Worm (Caenorhabditis elegans) whole organism, young adult: Measurements from ENCODE around the gene F52G3.8.

Experiments used
- B0019.2 ChIP-seq: fragments of 200-800 bp; sonication (Bioruptor generic); conservative IDR thresholded peaks from 2 replicates; pipeline ENCODE4 v1.3.6; 2022; ENCODE audit warnings: missing genetic modification reagents, missing genetic modification characterization, missing compliant biosample characterization
- B0035.1 ChIP-seq: sonication (generic microtip); optimal IDR thresholded peaks from 2 replicates; lab custom pipeline; 2016; ENCODE audit warnings: missing genetic modification characterization, mild to moderate bottlenecking, missing compliant biosample characterization, missing genotype, missing genetic modification reagents
- C06A6.2 ChIP-seq: fragments of 200-800 bp; sonication (Bioruptor generic); conservative IDR thresholded peaks from 2 replicates; pipeline ENCODE4 v1.3.6; 2022; ENCODE audit warnings: missing genetic modification characterization, missing compliant biosample characterization
- C17E4.6 ChIP-seq: fragments of 200-800 bp; sonication (Bioruptor generic); IDR thresholded peaks from 2 replicates; pipeline ENCODE4 v1.3.6; 2022; ENCODE audit warnings: missing genetic modification reagents, missing genetic modification characterization, missing compliant biosample characterization
- F10E7.11 ChIP-seq: sonication (generic microtip); optimal IDR thresholded peaks from 2 replicates; lab custom pipeline; 2017; ENCODE audit warnings: mild to moderate bottlenecking, missing genetic modification characterization, moderate library complexity, missing compliant biosample characterization
- F39B2.1 ChIP-seq: fragments of 200-800 bp; sonication (Bioruptor generic); IDR thresholded peaks from 2 replicates; pipeline ENCODE4 v1.3.6; 2022; ENCODE audit warnings: missing genetic modification reagents, missing genetic modification characterization, missing compliant biosample characterization
- F49E8.2 ChIP-seq: sonication (generic microtip); optimal IDR thresholded peaks from 3 replicates; lab custom pipeline; 2017; ENCODE audit warnings: missing genetic modification characterization, mild to moderate bottlenecking, missing compliant biosample characterization, antibody characterized with exemption, moderate library complexity; ENCODE audit not compliant: insufficient read depth
- F55B11.4 ChIP-seq: sonication (generic microtip); optimal IDR thresholded peaks from 2 replicates; lab custom pipeline; 2016; ENCODE audit warnings: missing compliant biosample characterization, missing genetic modification characterization, borderline replicate concordance; ENCODE audit not compliant: insufficient read depth
- K12H6.12 ChIP-seq: fragments of 200-800 bp; sonication (Bioruptor generic); optimal IDR thresholded peaks from 2 replicates; lab custom pipeline; 2018; ENCODE audit warnings: mild to moderate bottlenecking, missing genetic modification characterization, missing compliant biosample characterization
- Y56A3A.18 ChIP-seq: fragments of 200-800 bp; sonication (Bioruptor generic); IDR thresholded peaks from 2 replicates; pipeline ENCODE4 v1.3.6; 2022; ENCODE audit warnings: missing genetic modification reagents, missing genetic modification characterization, missing compliant biosample characterization
- Y67H2A.10 ChIP-seq: fragments of 200-800 bp; sonication (Bioruptor generic); conservative IDR thresholded peaks from 2 replicates; pipeline ENCODE4 v1.3.6; 2022; ENCODE audit warnings: missing genetic modification reagents, missing genetic modification characterization, missing compliant biosample characterization
- ZK185.1 ChIP-seq: sonication (generic microtip); optimal IDR thresholded peaks from 2 replicates; lab custom pipeline; 2016; ENCODE audit warnings: mild to moderate bottlenecking, missing genetic modification characterization, missing compliant biosample characterization; ENCODE audit not compliant: poor library complexity, severe bottlenecking
- akir-1 ChIP-seq: fragments of 200-800 bp; sonication (Bioruptor generic); optimal IDR thresholded peaks from 2 replicates; lab custom pipeline; 2018; ENCODE audit warnings: mild to moderate bottlenecking, missing genetic modification characterization, moderate library complexity, missing compliant biosample characterization
- aptf-2 ChIP-seq: fragments of 200-800 bp; sonication (Bioruptor generic); conservative IDR thresholded peaks from 2 replicates; pipeline ENCODE4 v1.3.6; 2022; ENCODE audit warnings: missing genetic modification reagents, missing genetic modification characterization, missing compliant biosample characterization
- atf-7 ChIP-seq: sonication (generic microtip); optimal IDR thresholded peaks from 2 replicates; lab custom pipeline; 2017; ENCODE audit warnings: mild to moderate bottlenecking, missing genetic modification characterization, missing compliant biosample characterization
- attf-6 ChIP-seq: fragments of 200-800 bp; sonication (Bioruptor generic); IDR thresholded peaks from 2 replicates; pipeline ENCODE4 v1.3.6; 2022; ENCODE audit warnings: missing genetic modification reagents, missing genetic modification characterization, missing compliant biosample characterization
- bed-1 ChIP-seq: fragments of 200-800 bp; sonication (Bioruptor generic); IDR thresholded peaks from 2 replicates; pipeline ENCODE4 v1.3.6; 2022; ENCODE audit warnings: missing genetic modification reagents, missing genetic modification characterization, missing compliant biosample characterization
- ceh-100 ChIP-seq: fragments of 200-800 bp; sonication (Bioruptor generic); IDR thresholded peaks from 2 replicates; pipeline ENCODE4 v1.3.6; 2022; ENCODE audit warnings: missing genetic modification reagents, missing genetic modification characterization, missing compliant biosample characterization
- ceh-40 ChIP-seq: fragments of 200-800 bp; sonication (Bioruptor generic); IDR thresholded peaks from 2 replicates; pipeline ENCODE4 v1.3.6; 2022; ENCODE audit warnings: missing genetic modification characterization, missing compliant biosample characterization
- ceh-58 ChIP-seq: fragments of 200-800 bp; sonication (Bioruptor generic); IDR thresholded peaks from 2 replicates; pipeline ENCODE4 v1.3.6; 2022; ENCODE audit warnings: missing genetic modification characterization, missing compliant biosample characterization
- dpff-1 ChIP-seq: sonication (generic microtip); optimal IDR thresholded peaks from 2 replicates; lab custom pipeline; 2017; ENCODE audit warnings: mild to moderate bottlenecking, missing genetic modification characterization, missing compliant biosample characterization
- egl-18 ChIP-seq: fragments of 200-800 bp; sonication (Bioruptor generic); IDR thresholded peaks from 2 replicates; pipeline ENCODE4 v1.3.6; 2022; ENCODE audit warnings: missing genetic modification reagents, missing genetic modification characterization, missing compliant biosample characterization
- ekl-4 ChIP-seq: fragments of 200-800 bp; sonication (Bioruptor generic); IDR thresholded peaks from 2 replicates; pipeline ENCODE4 v1.3.6; 2022; ENCODE audit warnings: missing genetic modification reagents, missing genetic modification characterization, missing compliant biosample characterization
- gei-17 ChIP-seq: fragments of 200-800 bp; sonication (Bioruptor generic); optimal IDR thresholded peaks from 2 replicates; lab custom pipeline; 2018; ENCODE audit warnings: mild to moderate bottlenecking, missing genetic modification characterization, missing compliant biosample characterization
- hsf-1 ChIP-seq: fragments of 200-800 bp; sonication (Bioruptor generic); IDR thresholded peaks from 2 replicates; pipeline ENCODE4 v1.3.6; 2022; ENCODE audit warnings: missing genetic modification reagents, missing genetic modification characterization, missing compliant biosample characterization
- let-526 ChIP-seq: fragments of 200-800 bp; sonication (Bioruptor generic); IDR thresholded peaks from 2 replicates; pipeline ENCODE4 v1.3.6; 2022; ENCODE audit warnings: missing genetic modification reagents, missing genetic modification characterization, missing compliant biosample characterization
- lin-26 ChIP-seq: fragments of 200-800 bp; sonication (Bioruptor generic); IDR thresholded peaks from 2 replicates; pipeline ENCODE4 v1.3.6; 2022; ENCODE audit warnings: missing genetic modification reagents, missing genetic modification characterization, missing compliant biosample characterization
- lsl-1 ChIP-seq: fragments of 200-800 bp; sonication (Bioruptor generic); optimal IDR thresholded peaks from 2 replicates; lab custom pipeline; 2018; ENCODE audit warnings: mild to moderate bottlenecking, missing genetic modification characterization, moderate library complexity, missing compliant biosample characterization
- lsy-27 ChIP-seq: sonication (generic microtip); optimal IDR thresholded peaks from 2 replicates; lab custom pipeline; 2017; ENCODE audit warnings: missing genetic modification characterization, mild to moderate bottlenecking, missing compliant biosample characterization, antibody characterized with exemption, missing genotype, borderline replicate concordance; ENCODE audit not compliant: insufficient read depth
- mes-4 ChIP-seq: sonication (generic microtip); optimal IDR thresholded peaks from 2 replicates; lab custom pipeline; 2016; ENCODE audit warnings: missing genotype, missing genetic modification characterization, missing compliant biosample characterization
- mxl-1 ChIP-seq: sonication (generic microtip); optimal IDR thresholded peaks from 2 replicates; lab custom pipeline; 2016; ENCODE audit warnings: missing genetic modification characterization, missing compliant biosample characterization
- nfya-2 ChIP-seq: fragments of 200-800 bp; sonication (Bioruptor generic); IDR thresholded peaks from 2 replicates; pipeline ENCODE4 v1.3.6; 2022; ENCODE audit warnings: missing genetic modification reagents, missing genetic modification characterization, missing compliant biosample characterization
- nhr-120 ChIP-seq: fragments of 200-800 bp; sonication (Bioruptor generic); IDR thresholded peaks from 2 replicates; pipeline ENCODE4 v1.3.6; 2022; ENCODE audit warnings: missing genetic modification characterization, missing compliant biosample characterization
- pha-4 ChIP-seq: fragments of 150-350 bp; sonication (generic microtip); optimal IDR thresholded peaks from 2 replicates; lab custom pipeline; 2014; ENCODE audit warnings: missing biosample characterization, missing genetic modification reagents, missing genetic modification characterization
- rcor-1 ChIP-seq: fragments of 200-800 bp; sonication (Bioruptor generic); IDR thresholded peaks from 2 replicates; pipeline ENCODE4 v1.3.6; 2022; ENCODE audit warnings: missing genetic modification reagents, missing genetic modification characterization, missing compliant biosample characterization
- somi-1 ChIP-seq: fragments of 200-800 bp; sonication (Bioruptor generic); optimal IDR thresholded peaks from 2 replicates; lab custom pipeline; 2018; ENCODE audit warnings: mild to moderate bottlenecking, missing genetic modification characterization, missing compliant biosample characterization
- tbx-9 ChIP-seq: sonication (generic microtip); optimal IDR thresholded peaks from 2 replicates; lab custom pipeline; 2016; ENCODE audit warnings: borderline replicate concordance, missing genetic modification characterization, inconsistent platforms, missing compliant biosample characterization
- zfh-2 ChIP-seq: fragments of 200-800 bp; sonication (Bioruptor generic); conservative IDR thresholded peaks from 2 replicates; pipeline ENCODE4 v1.3.6; 2022; ENCODE audit warnings: missing genetic modification reagents, missing genetic modification characterization, missing compliant biosample characterization
- zim-3 ChIP-seq: sonication (generic microtip); optimal IDR thresholded peaks from 2 replicates; lab custom pipeline; 2017; ENCODE audit warnings: mild to moderate bottlenecking, missing genetic modification characterization, moderate library complexity, missing compliant biosample characterization
- ztf-18 ChIP-seq: sonication (generic microtip); optimal IDR thresholded peaks from 2 replicates; lab custom pipeline; 2016; ENCODE audit warnings: missing genotype, mild to moderate bottlenecking, missing genetic modification characterization, missing compliant biosample characterization
- ztf-25 ChIP-seq: fragments of 200-800 bp; sonication (Bioruptor generic); IDR thresholded peaks from 2 replicates; pipeline ENCODE4 v1.3.6; 2022; ENCODE audit warnings: missing genetic modification reagents, missing genetic modification characterization, missing compliant biosample characterization
- ztf-28 ChIP-seq: fragments of 200-800 bp; sonication (Bioruptor generic); IDR thresholded peaks from 2 replicates; pipeline ENCODE4 v1.3.6; 2022; ENCODE audit warnings: missing genetic modification reagents, missing genetic modification characterization, missing compliant biosample characterization
- ztf-3 ChIP-seq: fragments of 200-800 bp; sonication (Bioruptor generic); optimal IDR thresholded peaks from 2 replicates; lab custom pipeline; 2018; ENCODE audit warnings: mild to moderate bottlenecking, missing genetic modification characterization, missing compliant biosample characterization

Gene F52G3.8

ce11 chrX:16932339-16932738, 20.4 kb downstream of the F52G3.8 start (continued):
- TF ChIP-seq rcor-1 (GFP tag; lab: Robert Waterston, UW): 0 out of 2 replicates have a peak, but pooled peaks have one; percentile 23
- peak; percentile 67; the same call in 1 of the 2 replicates for TF ChIP-seq Y67H2A.10 (GFP tag; lab: Robert Waterston, UW)
- TF ChIP-seq ztf-25 (GFP tag; lab: Robert Waterston, UW): peak; percentile 77; the same call in 1 of the 2 replicates
- TF ChIP-seq F39B2.1: peak; percentile 77
- TF ChIP-seq ceh-58 (GFP tag; lab: Robert Waterston, UW): peak; percentile 66
- TF ChIP-seq bed-1 (GFP tag; lab: Robert Waterston, UW): 0 out of 2 replicates have a peak, but pooled peaks have one; percentile 82
- TF ChIP-seq egl-18 (GFP tag; lab: Robert Waterston, UW): peak; percentile 80
- TF ChIP-seq aptf-2 (GFP tag; lab: Robert Waterston, UW): peak; percentile 79
- peak; percentile 91 for TF ChIP-seq let-526 (GFP tag; lab: Robert Waterston, UW)
- TF ChIP-seq ceh-100 (GFP tag; lab: Robert Waterston, UW): peak; percentile 49
- TF ChIP-seq Y56A3A.18 (GFP tag; lab: Robert Waterston, UW): peak; percentile 62; the same call in 1 of the 2 replicates
- peak; percentile 71; the same call in 1 of the 2 replicates for TF ChIP-seq ztf-28 (GFP tag; lab: Robert Waterston, UW)
- TF ChIP-seq ceh-40 (GFP tag; lab: Robert Waterston, UW): peak; percentile 83; the same call in 1 of the 2 replicates
- 0 out of 2 replicates have a peak, but pooled peaks have one; percentile 29 for TF ChIP-seq C17E4.6 (GFP tag; lab: Robert Waterston, UW)
- peak; percentile 82; the same call in 1 of the 2 replicates for TF ChIP-seq nhr-120 (GFP tag; lab: Robert Waterston, UW)
- peak; percentile 70 for TF ChIP-seq attf-6 (GFP tag; lab: Robert Waterston, UW)
- TF ChIP-seq B0019.2 (GFP tag; lab: Robert Waterston, UW): peak; percentile 67
- peak; percentile 53; the same call in 1 of the 2 replicates for TF ChIP-seq hsf-1
- TF ChIP-seq, all 124 proteins: peak for 34; not testable (repeated sequence) for 90

- TF ChIP-seq dpff-1 (no peak), K12H6.12 (tag; lab: Kevin White, UChicago) (no peak), ztf-28 (GFP tag; lab: Robert Waterston, UW) (peak; percentile 70), akir-1 (no peak), Y56A3A.18 (GFP tag; lab: Robert Waterston, UW) (peak; percentile 26), nfya-2 (GFP tag; lab: Robert Waterston, UW) (peak; percentile 77), ceh-100 (GFP tag; lab: Robert Waterston, UW) (no peak; the same call in none of the 2 replicates), gei-17 (peak; percentile 47), mes-4 (tag; lab: Kevin White, UChicago) (no peak), F10E7.11 (tag; lab: Kevin White, UChicago) (peak; percentile 53), C06A6.2 (GFP tag; lab: Robert Waterston, UW) (peak; percentile 60; the same call in 1 of the 2 replicates), F49E8.2 (tag; lab: Kevin White, UChicago) (no peak), C17E4.6 (GFP tag; lab: Robert Waterston, UW) (0 out of 2 replicates have a peak, but pooled peaks have one; percentile 28), egl-18 (GFP tag; lab: Robert Waterston, UW) (peak; percentile 76), F55B11.4 (tag; lab: Kevin White, UChicago) (no peak), B0035.1 (tag; lab: Kevin White, UChicago) (peak; percentile 44), zim-3 (tag; lab: Kevin White, UChicago) (peak; percentile 70), ZK185.1 (tag; lab: Kevin White, UChicago) (no peak), nhr-120 (GFP tag; lab: Robert Waterston, UW) (peak; percentile 88; the same call in 1 of the 2 replicates), pha-4 (tag; lab: Kevin White, UChicago) (peak; percentile 30), ztf-18 (tag; lab: Kevin White, UChicago) (no peak), lsy-27 (tag; lab: Kevin White, UChicago) (no peak), mxl-1 (no peak), zfh-2 (no peak), lsl-1 (GFP tag; lab: Kevin White, UChicago) (no peak), tbx-9 (tag; lab: Kevin White, UChicago) (no peak), somi-1 (GFP tag; lab: Kevin White, UChicago) (peak; percentile 48), atf-7 (tag; lab: Kevin White, UChicago) (no peak), Y67H2A.10 (GFP tag; lab: Robert Waterston, UW) (no peak; the same call in none of the 2 replicates), ekl-4 (GFP tag; lab: Robert Waterston, UW) (0 out of 2 replicates have a peak, but pooled peaks have one; percentile 58), lin-26 (peak; percentile 65), ztf-3 (GFP tag; lab: Kevin White, UChicago) (peak; percentile 7)
These were observed 21.3 kb downstream of the F52G3.8 start for ce11 chrX:16931255-16932023.
